Worm (Caenorhabditis elegans) whole organism, L2 larva: ENCODE results near the gene polg-1.

Experiments
- F13H6.1 ChIP-seq: sonication (generic microtip); optimal IDR thresholded peaks from 2 replicates; lab custom pipeline; 2016; ENCODE audit warnings: missing genetic modification characterization, missing compliant biosample characterization
- R02D3.7 ChIP-seq: fragments of 150-350 bp; optimal IDR thresholded peaks from 2 replicates; lab custom pipeline; 2014; ENCODE audit warnings: missing biosample characterization, missing genetic modification characterization
- Y55F3AM.14 ChIP-seq: fragments of 200-800 bp; sonication (Bioruptor generic); optimal IDR thresholded peaks from 2 replicates; lab custom pipeline; 2018; ENCODE audit warnings: mild to moderate bottlenecking, missing genetic modification characterization, missing compliant biosample characterization
- alr-1 ChIP-seq: fragments of 150-350 bp; optimal IDR thresholded peaks from 2 replicates; lab custom pipeline; 2014; ENCODE audit warnings: missing biosample characterization, missing genetic modification characterization
- aly-2 ChIP-seq: fragments of 150-350 bp; optimal IDR thresholded peaks from 2 replicates; lab custom pipeline; 2014; ENCODE audit warnings: missing biosample characterization, missing genetic modification characterization
- ama-1 ChIP-seq: fragments of 150-350 bp; optimal IDR thresholded peaks from 2 replicates; lab custom pipeline; 2018; ENCODE audit warnings: inconsistent platforms
- ceh-16 ChIP-seq: fragments of 150-350 bp; optimal IDR thresholded peaks from 2 replicates; lab custom pipeline; 2014; ENCODE audit warnings: missing biosample characterization, missing genetic modification characterization
- crh-2 ChIP-seq: sonication (generic microtip); optimal IDR thresholded peaks from 2 replicates; lab custom pipeline; 2017; ENCODE audit warnings: missing biosample characterization, missing genetic modification characterization
- dmd-4 ChIP-seq: sonication (generic microtip); optimal IDR thresholded peaks from 2 replicates; lab custom pipeline; 2017; ENCODE audit warnings: missing biosample characterization, missing genetic modification characterization
- egl-27 ChIP-seq: sonication (generic microtip); optimal IDR thresholded peaks from 3 replicates; lab custom pipeline; 2017; ENCODE audit warnings: missing biosample characterization, missing genetic modification reagents, missing genetic modification characterization
- elt-1 ChIP-seq: fragments of 150-350 bp; optimal IDR thresholded peaks from 2 replicates; lab custom pipeline; 2014; ENCODE audit warnings: missing biosample characterization, missing genetic modification characterization
- fos-1 ChIP-seq: fragments of 150-350 bp; optimal IDR thresholded peaks from 2 replicates; lab custom pipeline; 2014; ENCODE audit warnings: missing biosample characterization, missing genetic modification characterization
- gmeb-1 ChIP-seq: fragments of 150-350 bp; optimal IDR thresholded peaks from 2 replicates; lab custom pipeline; 2014; ENCODE audit warnings: missing biosample characterization, missing genetic modification characterization
- lin-13 ChIP-seq: fragments of 150-350 bp; optimal IDR thresholded peaks from 2 replicates; lab custom pipeline; 2014; ENCODE audit warnings: missing biosample characterization, missing genetic modification reagents, missing genetic modification characterization
- lin-39 ChIP-seq: fragments of 150-350 bp; optimal IDR thresholded peaks from 2 replicates; lab custom pipeline; 2014; ENCODE audit warnings: missing biosample characterization, missing genetic modification reagents, missing genetic modification characterization
- lsy-2 ChIP-seq, 2 experiments: fragments of 150-350 bp in 1 of 2; sonication (generic microtip) in 1 of 2; optimal IDR thresholded peaks; 2 replicates each; lab custom pipeline; 2014 to 2017; ENCODE audit warnings: missing biosample characterization in 2 of 2, missing genetic modification characterization in 2 of 2
- mbf-1 ChIP-seq: sonication (generic microtip); optimal IDR thresholded peaks from 2 replicates; lab custom pipeline; 2017; ENCODE audit warnings: missing biosample characterization, missing genetic modification characterization
- mdl-1 ChIP-seq, 2 experiments: fragments of 150-350 bp in 1 of 2; sonication (generic microtip) in 1 of 2; optimal IDR thresholded peaks; 2 replicates each; lab custom pipeline; 2017; ENCODE audit warnings: missing biosample characterization in 2 of 2, missing genetic modification characterization in 2 of 2
- nhr-11 ChIP-seq: fragments of 150-350 bp; optimal IDR thresholded peaks from 2 replicates; lab custom pipeline; 2014; ENCODE audit warnings: missing biosample characterization, missing genetic modification characterization
- nhr-12 ChIP-seq: fragments of 150-350 bp; optimal IDR thresholded peaks from 2 replicates; lab custom pipeline; 2014; ENCODE audit warnings: missing biosample characterization, missing genetic modification characterization
- nhr-21 ChIP-seq: fragments of 150-350 bp; optimal IDR thresholded peaks from 2 replicates; lab custom pipeline; 2014; ENCODE audit warnings: missing biosample characterization, missing genetic modification characterization
- nhr-237 ChIP-seq: fragments of 150-350 bp; optimal IDR thresholded peaks from 2 replicates; lab custom pipeline; 2014; ENCODE audit warnings: missing biosample characterization, missing genetic modification characterization
- nhr-25 ChIP-seq: fragments of 150-350 bp; sonication (generic microtip); optimal IDR thresholded peaks from 3 replicates; lab custom pipeline; 2014; ENCODE audit warnings: missing biosample characterization, missing genetic modification characterization
- nhr-6 ChIP-seq: fragments of 150-350 bp; optimal IDR thresholded peaks from 2 replicates; lab custom pipeline; 2014; ENCODE audit warnings: missing biosample characterization, missing genetic modification characterization
- nhr-77 ChIP-seq: fragments of 150-350 bp; optimal IDR thresholded peaks from 2 replicates; lab custom pipeline; 2014; ENCODE audit warnings: missing biosample characterization, missing genetic modification characterization
- sem-4 ChIP-seq: fragments of 150-350 bp; optimal IDR thresholded peaks from 2 replicates; lab custom pipeline; 2014; ENCODE audit warnings: missing biosample characterization, missing genetic modification reagents, missing genetic modification characterization
- skn-1 ChIP-seq: sonication (generic microtip); optimal IDR thresholded peaks from 2 replicates; lab custom pipeline; 2017; ENCODE audit warnings: missing biosample characterization, missing genetic modification characterization
- sma-9 ChIP-seq, 2 experiments: fragments of 150-350 bp in 1 of 2; sonication (generic microtip) in 1 of 2; optimal IDR thresholded peaks; 2 replicates each; lab custom pipeline; 2014 to 2016; ENCODE audit warnings: missing genetic modification characterization in 2 of 2, mild to moderate bottlenecking in 1 of 2, missing biosample characterization in 1 of 2, missing compliant biosample characterization in 1 of 2, missing genetic modification reagents in 1 of 2, moderate library complexity in 1 of 2
- snpc-4 ChIP-seq: fragments of 150-350 bp; optimal IDR thresholded peaks from 2 replicates; lab custom pipeline; 2014; ENCODE audit warnings: missing biosample characterization, missing genetic modification characterization
- unc-39 ChIP-seq: fragments of 150-350 bp; optimal IDR thresholded peaks from 2 replicates; lab custom pipeline; 2014; ENCODE audit warnings: missing biosample characterization, missing genetic modification characterization
- unc-55 ChIP-seq: fragments of 150-350 bp; sonication (generic microtip); optimal IDR thresholded peaks from 3 replicates; lab custom pipeline; 2014; ENCODE audit warnings: missing biosample characterization, missing genetic modification reagents, missing genetic modification characterization
- unc-62 ChIP-seq: fragments of 150-350 bp; optimal IDR thresholded peaks from 2 replicates; lab custom pipeline; 2014; ENCODE audit warnings: missing biosample characterization, missing genetic modification reagents, missing genetic modification characterization
- ztf-1 ChIP-seq: fragments of 200-800 bp; sonication (Bioruptor generic); conservative IDR thresholded peaks from 2 replicates; pipeline ENCODE4 v1.3.6; 2022; ENCODE audit warnings: missing genetic modification characterization, missing compliant biosample characterization
- ztf-11 ChIP-seq: sonication (generic microtip); optimal IDR thresholded peaks from 2 replicates; lab custom pipeline; 2017; ENCODE audit warnings: missing biosample characterization, missing genetic modification characterization
- ztf-4 ChIP-seq: fragments of 150-350 bp; optimal IDR thresholded peaks from 2 replicates; lab custom pipeline; 2014; ENCODE audit warnings: missing biosample characterization, missing genetic modification characterization

polg-1 gene

DNA sequence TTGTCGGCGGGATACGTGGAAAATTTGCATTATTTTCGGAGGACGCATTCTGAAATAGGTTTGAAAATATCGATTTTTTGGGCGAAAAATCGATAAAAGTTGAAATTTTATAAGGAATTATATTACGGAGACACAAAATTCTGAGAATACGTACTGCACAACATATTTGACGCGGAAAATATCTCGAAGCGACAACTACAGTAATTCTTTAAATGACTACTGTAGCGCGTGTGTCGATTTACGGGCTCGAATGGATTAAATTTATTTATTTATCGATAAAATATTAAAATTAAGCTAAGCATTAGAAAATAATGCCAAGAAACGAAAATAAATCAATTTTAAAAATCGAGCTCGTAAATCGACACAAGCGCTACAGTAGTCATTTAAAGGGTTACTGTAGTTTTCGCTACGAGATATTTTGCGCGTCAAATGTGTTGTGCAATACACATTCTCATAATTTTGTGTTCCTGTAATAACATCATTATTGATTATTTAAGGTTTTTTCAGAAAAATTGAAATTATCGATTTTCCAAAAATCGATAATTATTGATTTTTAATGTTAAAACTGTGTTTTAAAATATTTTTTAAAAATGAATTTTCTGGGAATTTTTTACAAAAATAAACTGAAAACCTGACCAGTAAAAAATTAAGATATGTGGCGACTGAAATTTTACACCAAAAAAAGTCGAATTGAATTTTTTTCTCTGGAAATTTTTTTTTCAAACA is at the start of gene polg-1:
Gene polg-1, minus strand, starts transcription at position 51 of the 726 bp plus-strand sequence.
- TF ChIP-seq ztf-1 (GFP tag; lab: Robert Waterston, UW) (no peak), Y55F3AM.14 (GFP tag; lab: Kevin White, UChicago) (no peak), sma-9 (GFP tag; optimal IDR thresholded peaks at IDR 0.05; lab: Kevin White, UChicago) (no peak), sma-9 (tag; optimal IDR thresholded peaks at IDR 0.05; lab: Kevin White, UChicago) (no peak), nhr-21 (no peak), skn-1 (tag; lab: Kevin White, UChicago) (no peak), crh-2 (no peak), unc-55 (GFP tag; lab: Kevin White, UChicago) (no peak)

DNA sequence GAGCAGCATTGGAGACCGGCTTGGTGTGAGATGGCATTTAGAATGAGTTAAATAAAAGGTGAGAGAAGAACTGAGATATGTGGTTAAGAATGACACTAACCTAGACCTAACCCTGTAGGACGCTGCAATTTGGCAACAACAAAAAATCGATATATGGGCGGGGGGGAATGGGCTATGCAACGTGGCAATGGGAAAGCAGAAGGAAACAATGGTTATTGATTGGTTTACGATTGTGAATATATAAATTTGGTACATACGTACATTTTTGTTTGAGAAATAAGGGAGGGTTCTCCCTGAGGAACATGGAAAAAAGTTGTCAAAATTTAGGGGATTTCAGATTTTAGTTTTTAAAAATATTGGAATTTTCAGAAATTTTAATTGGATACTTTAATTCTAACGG is 49.3 kb upstream of the polg-1 start, which contains the start of gene tag-276:
Gene tag-276, minus strand, starts transcription at position 101 of the 400 bp plus-strand sequence.
- TF ChIP-seq nhr-12 (tag; lab: Kevin White, UChicago) (no peak), nhr-77 (tag; lab: Kevin White, UChicago) (no peak), nhr-25 (no peak), unc-39 (tag; lab: Kevin White, UChicago) (no peak), gmeb-1 (tag; lab: Kevin White, UChicago) (no peak), mbf-1 (tag; lab: Kevin White, UChicago) (no peak), mdl-1 (tag; optimal IDR thresholded peaks at IDR 0.05; lab: Kevin White, UChicago) (no peak), sem-4 (tag; lab: Kevin White, UChicago) (no peak), snpc-4 (no peak), ama-1 (lab: Kevin White, UChicago) (no peak), sma-9 (GFP tag; optimal IDR thresholded peaks at IDR 0.05; lab: Kevin White, UChicago) (no peak), sma-9 (tag; optimal IDR thresholded peaks at IDR 0.05; lab: Kevin White, UChicago) (no peak), crh-2 (no peak), nhr-21 (no peak), aly-2 (tag; lab: Kevin White, UChicago) (no peak)

DNA sequence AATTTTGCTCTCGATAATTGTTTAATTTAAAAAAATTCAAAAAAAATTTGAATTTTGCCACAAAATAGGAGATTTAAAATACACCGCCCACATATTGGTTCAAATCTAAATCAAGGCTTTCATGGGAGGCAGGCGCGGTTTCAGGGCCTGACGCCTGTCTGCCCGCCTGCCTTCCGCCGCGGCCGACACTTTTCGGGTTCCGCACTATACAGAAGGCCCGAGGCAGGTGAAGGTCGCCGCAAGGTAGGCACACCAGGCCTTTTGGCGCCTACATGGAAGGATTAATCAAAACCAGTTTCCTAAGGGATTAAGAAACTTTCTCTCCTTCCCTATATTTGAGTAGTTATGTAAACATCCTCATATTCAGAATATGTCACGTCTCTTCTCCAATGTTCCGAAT is 42.8 kb upstream of the polg-1 start, which contains the start of gene Y57A10A.24:
Gene Y57A10A.24, plus strand, starts transcription at position 396 of the 400 bp plus-strand sequence.
- TF ChIP-seq nhr-6 (tag; lab: Kevin White, UChicago) = no peak
- TF ChIP-seq ztf-4 = no peak

DNA sequence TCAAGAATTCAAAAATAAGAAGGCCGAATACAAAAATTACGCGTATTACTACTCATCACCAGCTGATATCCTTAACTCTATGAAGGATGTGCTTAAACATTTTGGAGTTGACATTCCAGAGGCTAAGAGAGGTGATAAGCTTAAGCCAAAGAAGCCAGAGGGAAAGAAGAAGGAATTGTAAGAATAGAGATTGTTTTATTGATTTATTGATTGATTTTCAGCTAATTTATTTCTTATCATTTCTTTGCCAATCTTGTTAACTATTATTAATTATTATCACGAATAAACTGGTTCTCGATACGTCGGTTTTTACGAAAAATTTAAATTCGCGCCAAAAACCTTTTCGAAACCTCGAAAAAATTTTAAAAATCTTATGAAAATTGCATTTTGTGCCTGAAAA is 42.0 kb upstream of the polg-1 start:
- TF ChIP-seq ztf-11 (tag; lab: Kevin White, UChicago) (no peak), ztf-1 (GFP tag; lab: Robert Waterston, UW) (no peak), F13H6.1 (tag; lab: Kevin White, UChicago) (no peak), sma-9 (GFP tag; optimal IDR thresholded peaks at IDR 0.05; lab: Kevin White, UChicago) (no peak), sma-9 (tag; optimal IDR thresholded peaks at IDR 0.05; lab: Kevin White, UChicago) (no peak), lin-39 (tag; lab: Kevin White, UChicago) (no peak), lsy-2 (tag; optimal IDR thresholded peaks at IDR 0.05; lab: Kevin White, UChicago) (no peak), nhr-11 (no peak), nhr-25 (no peak), egl-27 (tag; lab: Kevin White, UChicago) (no peak), R02D3.7 (no peak), alr-1 (tag; lab: Kevin White, UChicago) (no peak), lin-13 (GFP tag; lab: Kevin White, UChicago) (no peak), fos-1 (tag; lab: Kevin White, UChicago) (no peak), ceh-16 (tag; lab: Kevin White, UChicago) (no peak), dmd-4 (tag; lab: Kevin White, UChicago) (no peak), unc-62 (GFP tag; lab: Kevin White, UChicago) (no peak), mdl-1 (tag; optimal IDR thresholded peaks at IDR 0.05; lab: Kevin White, UChicago) (no peak), elt-1 (tag; lab: Kevin White, UChicago) (no peak), nhr-77 (tag; lab: Kevin White, UChicago) (no peak), nhr-237 (tag; lab: Kevin White, UChicago) (no peak)
